Worm (Caenorhabditis elegans): ENCODE data around the gene srv-10.

Gene srv-10

ce11 chrV:13385798-13386197 lies 37.9 kb upstream of the srv-10 start, which contains the start of gene gcy-34:
TSS of gene gcy-34 (minus strand) at chrV:13385898.
- TF ChIP-seq mab-5 (tag; optimal IDR thresholded peaks at IDR 0.05): no peak
- TF ChIP-seq ceh-83 (GFP tag; optimal IDR thresholded peaks at IDR 0.05): no peak
- TF ChIP-seq mls-2 (tag; optimal IDR thresholded peaks at IDR 0.05): no peak
- no peak for TF ChIP-seq lsy-2 (tag; optimal IDR thresholded peaks at IDR 0.05)
- TF ChIP-seq ceh-43 (GFP tag; optimal IDR thresholded peaks at IDR 0.05): no peak
- no peak for TF ChIP-seq flh-1 (GFP tag; optimal IDR thresholded peaks at IDR 0.05)
- no peak for TF ChIP-seq hlh-1 (tag; optimal IDR thresholded peaks at IDR 0.05)
- TF ChIP-seq lin-32 (GFP tag; optimal IDR thresholded peaks at IDR 0.05): no peak
- no peak for TF ChIP-seq tbx-8 (GFP tag; optimal IDR thresholded peaks at IDR 0.05)
- no peak for TF ChIP-seq unc-120 (tag; optimal IDR thresholded peaks at IDR 0.05; ENCODE audit: poor library complexity, severe bottlenecking)
- no peak for TF ChIP-seq sptf-1 (tag; optimal IDR thresholded peaks at IDR 0.05)
- no peak for TF ChIP-seq elt-1 (tag; optimal IDR thresholded peaks at IDR 0.05; ENCODE audit: borderline replicate concordance, insufficient read depth)
- TF ChIP-seq bed-3 (GFP tag; optimal IDR thresholded peaks at IDR 0.05): no peak
- TF ChIP-seq drap-1 (GFP tag; optimal IDR thresholded peaks at IDR 0.05): no peak
- TF ChIP-seq nhr-76 (tag; optimal IDR thresholded peaks at IDR 0.05): no peak
- no peak for TF ChIP-seq pha-4 (tag; optimal IDR thresholded peaks at IDR 0.05)

- TF ChIP-seq ztf-11 (tag; optimal IDR thresholded peaks at IDR 0.05) (no peak), nhr-2 (tag; optimal IDR thresholded peaks at IDR 0.05) (no peak), tbx-8 (GFP tag; optimal IDR thresholded peaks at IDR 0.05) (no peak), mls-2 (tag; optimal IDR thresholded peaks at IDR 0.05) (no peak), unc-62 (GFP tag; optimal IDR thresholded peaks at IDR 0.05) (no peak), zip-8 (tag; optimal IDR thresholded peaks at IDR 0.05) (no peak), elt-3 (tag; optimal IDR thresholded peaks at IDR 0.05) (no peak), elt-1 (tag; optimal IDR thresholded peaks at IDR 0.05; ENCODE audit: borderline replicate concordance, insufficient read depth) (no peak), flh-1 (GFP tag; optimal IDR thresholded peaks at IDR 0.05) (no peak), ham-2 (GFP tag; optimal IDR thresholded peaks at IDR 0.05) (no peak), ceh-39 (tag; optimal IDR thresholded peaks at IDR 0.05) (no peak), ceh-83 (GFP tag; optimal IDR thresholded peaks at IDR 0.05) (no peak)
These were observed 36.2 kb upstream of the srv-10 start for ce11 chrV:13387472-13387871.

- TF ChIP-seq ceh-39 (tag; optimal IDR thresholded peaks at IDR 0.05) (no peak), mls-2 (tag; optimal IDR thresholded peaks at IDR 0.05) (no peak), ceh-43 (GFP tag; optimal IDR thresholded peaks at IDR 0.05) (no peak), sptf-1 (tag; optimal IDR thresholded peaks at IDR 0.05) (no peak)
These were observed 34.7 kb upstream of the srv-10 start for ce11 chrV:13388961-13389360.

- TF ChIP-seq elt-1 (tag; optimal IDR thresholded peaks at IDR 0.05; ENCODE audit: borderline replicate concordance, insufficient read depth): peak; percentile 78
- no peak for TF ChIP-seq bed-3 (GFP tag; optimal IDR thresholded peaks at IDR 0.05)
These were observed 34.3 kb upstream of the srv-10 start for ce11 chrV:13389454-13389853.

ce11 chrV:13390936-13391335 lies 32.8 kb upstream of the srv-10 start:
- TF ChIP-seq blmp-1 (tag; optimal IDR thresholded peaks at IDR 0.05) (no peak), ceh-39 (tag; optimal IDR thresholded peaks at IDR 0.05) (no peak), unc-39 (tag; optimal IDR thresholded peaks at IDR 0.05) (no peak), snpc-4 (tag; optimal IDR thresholded peaks at IDR 0.05) (no peak), nhr-28 (tag; optimal IDR thresholded peaks at IDR 0.05) (no peak), ham-2 (GFP tag; optimal IDR thresholded peaks at IDR 0.05) (peak; percentile 22), nhr-237 (tag; optimal IDR thresholded peaks at IDR 0.05) (no peak), unc-120 (tag; optimal IDR thresholded peaks at IDR 0.05; ENCODE audit: poor library complexity, severe bottlenecking) (no peak), ceh-83 (GFP tag; optimal IDR thresholded peaks at IDR 0.05) (no peak), ces-1 (GFP tag; optimal IDR thresholded peaks at IDR 0.05) (no peak), ceh-43 (GFP tag; optimal IDR thresholded peaks at IDR 0.05) (no peak), cnd-1 (tag; optimal IDR thresholded peaks at IDR 0.05) (no peak), flh-1 (GFP tag; optimal IDR thresholded peaks at IDR 0.05) (no peak), nhr-2 (tag; optimal IDR thresholded peaks at IDR 0.05) (no peak), elt-3 (tag; optimal IDR thresholded peaks at IDR 0.05) (no peak), drap-1 (GFP tag; optimal IDR thresholded peaks at IDR 0.05) (no peak), unc-62 (GFP tag; optimal IDR thresholded peaks at IDR 0.05) (no peak), lsy-2 (tag; optimal IDR thresholded peaks at IDR 0.05) (peak; percentile 16)

All from whole organism, mixed stage, embryonic.